Worm (Caenorhabditis elegans) whole organism, midembryonic: ENCODE results near the gene ZK829.3.

ENCODE experiments used
- T22C8.4 ChIP-seq: fragments of 200-800 bp; sonication (Bioruptor generic); IDR thresholded peaks from 2 replicates; pipeline ENCODE4 v1.3.6; 2022; ENCODE audit warnings: missing genetic modification characterization, missing compliant biosample characterization
- cog-1 ChIP-seq: sonication (generic microtip); optimal IDR thresholded peaks from 2 replicates; lab custom pipeline; 2016; ENCODE audit warnings: missing genetic modification characterization, missing compliant biosample characterization
- flt-1 ChIP-seq: fragments of 200-800 bp; sonication (Bioruptor generic); IDR thresholded peaks from 2 replicates; pipeline ENCODE4 v1.3.6; 2022; ENCODE audit warnings: missing genetic modification characterization, missing compliant biosample characterization
- klf-2 ChIP-seq: fragments of 200-800 bp; sonication (Bioruptor generic); conservative IDR thresholded peaks from 2 replicates; pipeline ENCODE4 v1.3.6; 2022; ENCODE audit warnings: missing genetic modification reagents, missing genetic modification characterization, missing compliant biosample characterization
- med-1 ChIP-seq: sonication (generic microtip); optimal IDR thresholded peaks from 2 replicates; lab custom pipeline; 2017; ENCODE audit warnings: missing genetic modification characterization, mild to moderate bottlenecking, missing compliant biosample characterization, antibody characterized with exemption, missing genetic modification reagents; ENCODE audit not compliant: insufficient read depth
- ref-1 ChIP-seq: fragments of 200-800 bp; sonication (Bioruptor generic); conservative IDR thresholded peaks from 2 replicates; pipeline ENCODE4 v1.3.6; 2022; ENCODE audit warnings: missing genetic modification reagents, missing genetic modification characterization, missing compliant biosample characterization
- tab-1 ChIP-seq: fragments of 200-800 bp; sonication (Bioruptor generic); IDR thresholded peaks from 2 replicates; pipeline ENCODE4 v1.3.6; 2022; ENCODE audit warnings: missing genetic modification characterization, missing compliant biosample characterization
- ztf-23 ChIP-seq: fragments of 200-800 bp; sonication (Bioruptor generic); IDR thresholded peaks from 2 replicates; pipeline ENCODE4 v1.3.6; 2022; ENCODE audit warnings: missing genetic modification reagents, missing genetic modification characterization, missing compliant biosample characterization
- ztf-29 ChIP-seq: fragments of 200-800 bp; sonication (Bioruptor generic); IDR thresholded peaks from 2 replicates; pipeline ENCODE4 v1.3.6; 2022; ENCODE audit warnings: missing genetic modification reagents, missing genetic modification characterization, missing compliant biosample characterization

ZK829.3 gene

ce11 chrIV:11924092-11924491 lies 21.4 kb downstream of the ZK829.3 start:
- TF ChIP-seq ztf-29 (GFP tag; lab: Robert Waterston, UW) (no peak), klf-2 (GFP tag; lab: Robert Waterston, UW) (no peak), ztf-23 (GFP tag; lab: Robert Waterston, UW) (no peak), tab-1 (GFP tag; lab: Robert Waterston, UW) (no peak), ref-1 (GFP tag; lab: Robert Waterston, UW) (no peak)

- TF ChIP-seq ztf-29 (GFP tag; lab: Robert Waterston, UW) (no peak), med-1 (GFP tag; lab: Kevin White, UChicago) (no peak)
Measured at ce11 chrIV:11923074-11923473, 22.4 kb downstream of the ZK829.3 start, which contains the start of gene srlf-31. srlf-31 (minus strand) TSS chrIV:11923174.

ce11 chrIV:11922011-11922410 lies 23.5 kb downstream of the ZK829.3 start, which contains the start of gene ZK822.1:
ZK822.1 (minus strand) TSS chrIV:11922131.
- TF ChIP-seq cog-1 = no peak
- TF ChIP-seq klf-2 (GFP tag; lab: Robert Waterston, UW) = no peak
- no peak for TF ChIP-seq tab-1 (GFP tag; lab: Robert Waterston, UW)
- no peak for TF ChIP-seq T22C8.4 (GFP tag; lab: Robert Waterston, UW)
- TF ChIP-seq med-1 (GFP tag; lab: Kevin White, UChicago) = no peak
- TF ChIP-seq ref-1 (GFP tag; lab: Robert Waterston, UW) = no peak
- no peak for TF ChIP-seq flt-1 (GFP tag; lab: Robert Waterston, UW)
- no peak for TF ChIP-seq ztf-23 (GFP tag; lab: Robert Waterston, UW)
- TF ChIP-seq ztf-29 (GFP tag; lab: Robert Waterston, UW) = no peak

ce11 chrIV:11919067-11919466 lies 26.5 kb downstream of the ZK829.3 start:
- TF ChIP-seq flt-1 (GFP tag; lab: Robert Waterston, UW) (no peak), ztf-29 (GFP tag; lab: Robert Waterston, UW) (no peak), ztf-23 (GFP tag; lab: Robert Waterston, UW) (no peak), med-1 (GFP tag; lab: Kevin White, UChicago) (no peak), cog-1 (no peak), T22C8.4 (GFP tag; lab: Robert Waterston, UW) (no peak), klf-2 (GFP tag; lab: Robert Waterston, UW) (no peak), ref-1 (GFP tag; lab: Robert Waterston, UW) (no peak), tab-1 (GFP tag; lab: Robert Waterston, UW) (no peak)

- no peak for TF ChIP-seq cog-1
- TF ChIP-seq ztf-29 (GFP tag; lab: Robert Waterston, UW) = no peak
- no peak for TF ChIP-seq med-1 (GFP tag; lab: Kevin White, UChicago)
- no peak for TF ChIP-seq klf-2 (GFP tag; lab: Robert Waterston, UW)
- no peak for TF ChIP-seq ref-1 (GFP tag; lab: Robert Waterston, UW)
- TF ChIP-seq T22C8.4 (GFP tag; lab: Robert Waterston, UW) = no peak
- TF ChIP-seq ztf-23 (GFP tag; lab: Robert Waterston, UW) = no peak
- no peak for TF ChIP-seq flt-1 (GFP tag; lab: Robert Waterston, UW)
- no peak for TF ChIP-seq tab-1 (GFP tag; lab: Robert Waterston, UW)
Measured at ce11 chrIV:11917886-11918285, 27.6 kb downstream of the ZK829.3 start.

- no peak for TF ChIP-seq ztf-23 (GFP tag; lab: Robert Waterston, UW)
- TF ChIP-seq ztf-29 (GFP tag; lab: Robert Waterston, UW) = no peak
- no peak for TF ChIP-seq med-1 (GFP tag; lab: Kevin White, UChicago)
- TF ChIP-seq cog-1 = no peak
- TF ChIP-seq T22C8.4 (GFP tag; lab: Robert Waterston, UW) = no peak
- no peak for TF ChIP-seq flt-1 (GFP tag; lab: Robert Waterston, UW)
- no peak for TF ChIP-seq ref-1 (GFP tag; lab: Robert Waterston, UW)
- no peak for TF ChIP-seq tab-1 (GFP tag; lab: Robert Waterston, UW)
- no peak for TF ChIP-seq klf-2 (GFP tag; lab: Robert Waterston, UW)
Measured at ce11 chrIV:11916907-11917306, 28.6 kb downstream of the ZK829.3 start, which contains the start of gene ZK822.10. ZK822.10 (plus strand) TSS chrIV:11917137.

ce11 chrIV:11915768-11916453 lies 29.6 kb downstream of the ZK829.3 start, which contains the start of gene ZK822.9:
ZK822.9 (plus strand) TSS chrIV:11915947.
- no peak for TF ChIP-seq med-1 (GFP tag; lab: Kevin White, UChicago)

ce11 chrIV:11914837-11915737 lies 30.4 kb downstream of the ZK829.3 start, which contains the start of gene fat-6:
fat-6 (minus strand) TSS chrIV:11915687.
- TF ChIP-seq cog-1 (no peak), flt-1 (GFP tag; lab: Robert Waterston, UW) (no peak), klf-2 (GFP tag; lab: Robert Waterston, UW) (no peak), med-1 (GFP tag; lab: Kevin White, UChicago) (no peak), ztf-23 (GFP tag; lab: Robert Waterston, UW) (no peak), T22C8.4 (GFP tag; lab: Robert Waterston, UW) (no peak), ref-1 (GFP tag; lab: Robert Waterston, UW) (no peak), tab-1 (GFP tag; lab: Robert Waterston, UW) (no peak)
